Worm (Caenorhabditis elegans) whole organism, L1 larva: Measurements from ENCODE around the gene F58E6.13.
A peak's percentile ranks its signal among the peaks of the same experiment; 100 is the strongest.

Experiments used
- C16A3.4 ChIP-seq: fragments of 150-350 bp; optimal IDR thresholded peaks from 2 replicates; lab custom pipeline; 2014; ENCODE audit warnings: missing biosample characterization, missing genetic modification characterization
- Y116A8C.19 ChIP-seq: sonication (generic microtip); optimal IDR thresholded peaks from 2 replicates; lab custom pipeline; 2016; ENCODE audit warnings: missing compliant biosample characterization, missing genetic modification characterization, borderline replicate concordance
- blmp-1 ChIP-seq: fragments of 150-350 bp; optimal IDR thresholded peaks from 2 replicates; lab custom pipeline; 2014; ENCODE audit warnings: missing biosample characterization, missing genetic modification characterization
- ceh-82 ChIP-seq, 3 experiments: fragments of 150-350 bp in 1 of 3; sonication (generic microtip) in 2 of 3; optimal IDR thresholded peaks; 2 replicates each; lab custom pipeline; 2014 to 2017; ENCODE audit warnings: missing biosample characterization in 3 of 3, missing genetic modification characterization in 3 of 3
- ceh-88 ChIP-seq: fragments of 200-800 bp; sonication (Bioruptor generic); IDR thresholded peaks from 2 replicates; pipeline ENCODE4 v1.3.6; 2022; ENCODE audit warnings: missing genetic modification characterization, missing compliant biosample characterization
- ceh-90 ChIP-seq: sonication (generic microtip); optimal IDR thresholded peaks from 2 replicates; lab custom pipeline; 2016; ENCODE audit warnings: missing genetic modification characterization, missing compliant biosample characterization
- dpl-1 ChIP-seq, 3 experiments: fragments of 150-350 bp in 2 of 3; sonication (generic microtip) in 1 of 3; optimal IDR thresholded peaks; 2 replicates each; lab custom pipeline; 2014 to 2017; ENCODE audit warnings: missing biosample characterization in 3 of 3, missing genetic modification characterization in 3 of 3, missing genetic modification reagents in 3 of 3
- efl-1 ChIP-seq, 4 experiments: fragments of 150-350 bp; optimal IDR thresholded peaks in 3 of 4; peaks in 1 of 4; 1 replicate in 1 of 4; 2 replicates in 3 of 4; lab custom pipeline; 2014; ENCODE audit warnings: missing biosample characterization in 2 of 4, missing genetic modification characterization in 2 of 4, missing genetic modification reagents in 2 of 4
- egl-27 ChIP-seq, 2 experiments: fragments of 150-350 bp in 1 of 2; sonication (generic microtip); optimal IDR thresholded peaks; 3 replicates each; lab custom pipeline; 2017 to 2018; ENCODE audit warnings: missing biosample characterization in 2 of 2, missing genetic modification characterization in 2 of 2, missing genetic modification reagents in 2 of 2
- elt-2 ChIP-seq: sonication (generic microtip); optimal IDR thresholded peaks from 2 replicates; lab custom pipeline; 2016; ENCODE audit warnings: missing genetic modification characterization, mild to moderate bottlenecking, inconsistent platforms, missing compliant biosample characterization, missing genetic modification reagents
- elt-3 ChIP-seq, 6 experiments: fragments of 150-350 bp in 1 of 6; sonication (generic microtip); optimal IDR thresholded peaks; 2 replicates each; lab custom pipeline; 2017 to 2018; ENCODE audit warnings: missing biosample characterization in 6 of 6, missing genetic modification characterization in 6 of 6, inconsistent platforms in 1 of 6
- fkh-8 ChIP-seq: sonication (generic microtip); optimal IDR thresholded peaks from 2 replicates; lab custom pipeline; 2016; ENCODE audit warnings: mild to moderate bottlenecking, missing genetic modification characterization, missing compliant biosample characterization
- hlh-4 ChIP-seq: sonication (generic microtip); optimal IDR thresholded peaks from 2 replicates; lab custom pipeline; 2016; ENCODE audit warnings: mild to moderate bottlenecking, missing genetic modification characterization, missing compliant biosample characterization
- irx-1 ChIP-seq: sonication (generic microtip); optimal IDR thresholded peaks from 2 replicates; lab custom pipeline; 2016; ENCODE audit warnings: missing genetic modification characterization, missing compliant biosample characterization
- isw-1 ChIP-seq: fragments of 200-800 bp; sonication (Bioruptor generic); IDR thresholded peaks from 2 replicates; pipeline ENCODE4 v1.3.6; 2022; ENCODE audit warnings: missing genetic modification characterization, missing compliant biosample characterization
- jun-1 ChIP-seq: fragments of 150-350 bp; optimal IDR thresholded peaks from 2 replicates; lab custom pipeline; 2014; ENCODE audit warnings: missing biosample characterization, missing genetic modification reagents, missing genetic modification characterization
- lin-14 ChIP-seq: fragments of 200-800 bp; sonication (Bioruptor generic); optimal IDR thresholded peaks from 2 replicates; lab custom pipeline; 2018; ENCODE audit warnings: mild to moderate bottlenecking, missing genetic modification characterization, moderate library complexity, missing compliant biosample characterization
- lin-15B ChIP-seq: fragments of 150-350 bp; sonication (generic microtip); optimal IDR thresholded peaks from 3 replicates; lab custom pipeline; 2014; ENCODE audit warnings: missing biosample characterization, missing genetic modification characterization
- lin-35 ChIP-seq, 2 experiments: fragments of 150-350 bp; optimal IDR thresholded peaks; 2 replicates each; lab custom pipeline; 2014; ENCODE audit warnings: missing biosample characterization in 2 of 2, missing genetic modification characterization in 2 of 2, missing genetic modification reagents in 2 of 2
- lir-3 ChIP-seq: sonication (generic microtip); optimal IDR thresholded peaks from 2 replicates; lab custom pipeline; 2016; ENCODE audit warnings: mild to moderate bottlenecking, missing genetic modification characterization, moderate library complexity, missing compliant biosample characterization; ENCODE audit not compliant: poor library complexity
- lsy-2 ChIP-seq, 2 experiments: fragments of 150-350 bp; optimal IDR thresholded peaks; 2 replicates each; lab custom pipeline; 2014; ENCODE audit warnings: missing biosample characterization in 2 of 2, missing genetic modification characterization in 2 of 2
- mab-9 ChIP-seq: fragments of 200-800 bp; sonication (Bioruptor generic); IDR thresholded peaks from 2 replicates; pipeline ENCODE4 v1.3.6; 2022; ENCODE audit warnings: missing genetic modification reagents, missing genetic modification characterization, missing compliant biosample characterization
- mdl-1 ChIP-seq, 2 experiments: fragments of 150-350 bp; optimal IDR thresholded peaks; 2 replicates each; lab custom pipeline; 2014 to 2017; ENCODE audit warnings: missing biosample characterization in 2 of 2, missing genetic modification characterization in 2 of 2, inconsistent platforms in 1 of 2
- mef-2 ChIP-seq: fragments of 150-350 bp; optimal IDR thresholded peaks from 2 replicates; lab custom pipeline; 2014; ENCODE audit warnings: missing biosample characterization, missing genetic modification characterization
- mep-1 ChIP-seq: fragments of 150-350 bp; optimal IDR thresholded peaks from 2 replicates; lab custom pipeline; 2014; ENCODE audit warnings: missing biosample characterization, missing genetic modification characterization
- nhr-12 ChIP-seq: sonication (generic microtip); optimal IDR thresholded peaks from 2 replicates; lab custom pipeline; 2017; ENCODE audit warnings: missing biosample characterization, missing genetic modification characterization
- nhr-20 ChIP-seq: sonication (generic microtip); optimal IDR thresholded peaks from 2 replicates; lab custom pipeline; 2016; ENCODE audit warnings: mild to moderate bottlenecking, missing genetic modification characterization, missing compliant biosample characterization
- nhr-237 ChIP-seq: fragments of 150-350 bp; optimal IDR thresholded peaks from 2 replicates; lab custom pipeline; 2014; ENCODE audit warnings: missing biosample characterization, missing genetic modification characterization
- nhr-28 ChIP-seq: fragments of 150-350 bp; optimal IDR thresholded peaks from 2 replicates; lab custom pipeline; 2014; ENCODE audit warnings: missing biosample characterization, missing genetic modification characterization
- nhr-47 ChIP-seq: sonication (generic microtip); optimal IDR thresholded peaks from 2 replicates; lab custom pipeline; 2016; ENCODE audit warnings: mild to moderate bottlenecking, missing genetic modification characterization, moderate library complexity, missing compliant biosample characterization
- nhr-71 ChIP-seq: sonication (generic microtip); optimal IDR thresholded peaks from 2 replicates; lab custom pipeline; 2016; ENCODE audit warnings: mild to moderate bottlenecking, missing genetic modification characterization, moderate library complexity, missing compliant biosample characterization
- nhr-76 ChIP-seq: sonication (generic microtip); optimal IDR thresholded peaks from 2 replicates; lab custom pipeline; 2017; ENCODE audit warnings: missing biosample characterization, missing genetic modification characterization
- nhr-77 ChIP-seq: fragments of 150-350 bp; optimal IDR thresholded peaks from 2 replicates; lab custom pipeline; 2014; ENCODE audit warnings: missing biosample characterization, missing genetic modification characterization
- nhr-84 ChIP-seq: sonication (generic microtip); optimal IDR thresholded peaks from 2 replicates; lab custom pipeline; 2017; ENCODE audit warnings: missing biosample characterization, missing genetic modification characterization
- nhr-85 ChIP-seq: sonication (generic microtip); peaks from one replicate; lab custom pipeline; 2016; ENCODE audit warnings: missing genetic modification characterization, inconsistent platforms, missing compliant biosample characterization
- nhr-90 ChIP-seq: sonication (generic microtip); optimal IDR thresholded peaks from 2 replicates; lab custom pipeline; 2016; ENCODE audit warnings: mild to moderate bottlenecking, missing genetic modification characterization, missing compliant biosample characterization; ENCODE audit not compliant: poor library complexity
- pax-3 ChIP-seq: fragments of 200-800 bp; sonication (Bioruptor generic); optimal IDR thresholded peaks from 2 replicates; lab custom pipeline; 2018; ENCODE audit warnings: mild to moderate bottlenecking, missing genetic modification characterization, moderate library complexity, missing compliant biosample characterization
- pqm-1 ChIP-seq: sonication (generic microtip); optimal IDR thresholded peaks from 3 replicates; lab custom pipeline; 2017; ENCODE audit warnings: missing biosample characterization, missing genetic modification characterization
- rnt-1 ChIP-seq: sonication (generic microtip); optimal IDR thresholded peaks from 2 replicates; lab custom pipeline; 2016; ENCODE audit warnings: mild to moderate bottlenecking, missing genetic modification characterization, moderate library complexity, missing compliant biosample characterization
- skn-1 ChIP-seq: fragments of 150-350 bp; optimal IDR thresholded peaks from 2 replicates; lab custom pipeline; 2014; ENCODE audit warnings: missing biosample characterization, missing genetic modification characterization
- snpc-4 ChIP-seq: fragments of 150-350 bp; optimal IDR thresholded peaks from 2 replicates; lab custom pipeline; 2014; ENCODE audit warnings: missing biosample characterization, missing genetic modification characterization
- snu-23 ChIP-seq: sonication (generic microtip); optimal IDR thresholded peaks from 2 replicates; lab custom pipeline; 2016; ENCODE audit warnings: missing genetic modification characterization, missing compliant biosample characterization
- swsn-7 ChIP-seq: sonication (generic microtip); optimal IDR thresholded peaks from 2 replicates; lab custom pipeline; 2016; ENCODE audit warnings: missing genetic modification characterization, missing compliant biosample characterization
- unc-86 ChIP-seq: sonication (generic microtip); optimal IDR thresholded peaks from 2 replicates; lab custom pipeline; 2016; ENCODE audit warnings: missing genetic modification characterization, missing compliant biosample characterization
- xbp-1 ChIP-seq: sonication (generic microtip); optimal IDR thresholded peaks from 2 replicates; lab custom pipeline; 2016; ENCODE audit warnings: missing genetic modification characterization, missing compliant biosample characterization
- zag-1 ChIP-seq: fragments of 150-350 bp; optimal IDR thresholded peaks from 2 replicates; lab custom pipeline; 2014; ENCODE audit warnings: missing biosample characterization, missing genetic modification characterization

F58E6.13 gene

DNA sequence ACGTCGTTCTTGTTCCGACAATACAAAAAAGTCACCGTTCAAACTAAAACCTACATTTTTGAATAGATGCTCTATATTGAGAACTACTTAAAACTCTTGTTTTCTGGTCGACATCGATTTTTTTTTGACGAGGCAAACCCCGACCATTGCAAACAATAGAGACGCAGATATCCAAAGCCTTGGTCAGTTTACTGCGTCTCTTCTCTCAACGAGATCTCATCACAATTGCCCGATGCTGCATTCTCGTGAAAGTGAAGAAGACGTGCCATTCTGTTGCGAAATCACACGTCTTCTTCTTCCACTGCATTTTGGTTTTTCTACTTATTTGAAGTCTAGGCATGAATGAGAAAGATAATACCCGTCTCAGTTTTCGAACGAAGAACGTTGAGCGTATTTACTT, 40.6 kb upstream of the F58E6.13 start:
- TF ChIP-seq lir-3 (tag; lab: Kevin White, UChicago): no peak
- TF ChIP-seq elt-3 (tag; optimal IDR thresholded peaks at IDR 0.05; lab: Kevin White, UChicago): peak in 1 of 6 experiments; percentile 63
- TF ChIP-seq nhr-47 (tag; lab: Kevin White, UChicago): peak; percentile 42
- TF ChIP-seq isw-1 (GFP tag; lab: Robert Waterston, UW): peak; percentile 26; the same call in 1 of the 2 replicates
- peak; percentile 20 for TF ChIP-seq xbp-1 (tag; lab: Kevin White, UChicago)
- no peak for TF ChIP-seq nhr-237 (tag; lab: Kevin White, UChicago)
- TF ChIP-seq elt-2 (tag; lab: Kevin White, UChicago): no peak
- TF ChIP-seq irx-1 (tag; lab: Kevin White, UChicago): no peak
- TF ChIP-seq nhr-84: no peak
- peak; percentile 26 for TF ChIP-seq snpc-4
- TF ChIP-seq efl-1 (optimal IDR thresholded peaks at IDR 0.05; lab: Kevin White, UChicago): peak; percentile 41 to 55
- TF ChIP-seq efl-1 (GFP tag; optimal IDR thresholded peaks at IDR 0.05 in 1 of 2; lab: Kevin White, UChicago): peak; percentile 13 to 85
- no peak for TF ChIP-seq swsn-7 (tag; lab: Kevin White, UChicago)
- TF ChIP-seq pqm-1 (tag; lab: Kevin White, UChicago): no peak
- TF ChIP-seq lin-14 (GFP tag; lab: Kevin White, UChicago): peak; percentile 90
- no peak for TF ChIP-seq rnt-1 (tag; lab: Kevin White, UChicago)
- peak; percentile 64 for TF ChIP-seq fkh-8 (tag; lab: Kevin White, UChicago)
- peak in 1 of 2 experiments; percentile 17 for TF ChIP-seq mdl-1 (tag; optimal IDR thresholded peaks at IDR 0.05; lab: Kevin White, UChicago)
- no peak for TF ChIP-seq nhr-77 (tag; lab: Kevin White, UChicago)
- TF ChIP-seq egl-27 (tag; optimal IDR thresholded peaks at IDR 0.05; lab: Kevin White, UChicago): no peak
- peak; percentile 93 for TF ChIP-seq blmp-1 (tag; lab: Kevin White, UChicago)
- no peak for TF ChIP-seq nhr-28
- TF ChIP-seq lin-15B (tag; lab: Kevin White, UChicago): no peak
- no peak for TF ChIP-seq mef-2 (tag; lab: Kevin White, UChicago)
- TF ChIP-seq pax-3: no peak
- peak; percentile 36 for TF ChIP-seq nhr-85
- no peak for TF ChIP-seq nhr-20 (tag; lab: Kevin White, UChicago)
- TF ChIP-seq mab-9: no peak
- no peak for TF ChIP-seq ceh-90 (tag; lab: Kevin White, UChicago)
- TF ChIP-seq lsy-2 (tag; optimal IDR thresholded peaks at IDR 0.05; lab: Kevin White, UChicago): peak; percentile 27 to 67
- TF ChIP-seq zag-1: no peak
- TF ChIP-seq Y116A8C.19 (tag; lab: Kevin White, UChicago): no peak
- peak; percentile 33 for TF ChIP-seq C16A3.4 (tag; lab: Kevin White, UChicago)
- peak; percentile 61 for TF ChIP-seq skn-1 (tag; lab: Kevin White, UChicago)
- peak; percentile 61 for TF ChIP-seq snu-23 (GFP tag; lab: Kevin White, UChicago)
- TF ChIP-seq nhr-71 (tag; lab: Kevin White, UChicago): peak; percentile 55
- no peak for TF ChIP-seq hlh-4 (tag; lab: Kevin White, UChicago)
- no peak for TF ChIP-seq nhr-90 (tag; lab: Kevin White, UChicago)
- TF ChIP-seq jun-1 (tag; lab: Kevin White, UChicago): no peak
- TF ChIP-seq nhr-12 (tag; lab: Kevin White, UChicago): no peak
- TF ChIP-seq dpl-1 (GFP tag; optimal IDR thresholded peaks at IDR 0.05; lab: Kevin White, UChicago): peak in 2 of 3 experiments; percentile 14 to 35
- no peak for TF ChIP-seq ceh-88 (GFP tag; lab: Robert Waterston, UW)
- TF ChIP-seq mep-1: peak; percentile 61
- no peak for TF ChIP-seq nhr-76 (tag; lab: Kevin White, UChicago)
- peak; percentile 35 to 54 for TF ChIP-seq lin-35 (GFP tag; optimal IDR thresholded peaks at IDR 0.05; lab: Kevin White, UChicago)
- peak; percentile 31 to 73 (median 69) for TF ChIP-seq ceh-82 (tag; optimal IDR thresholded peaks at IDR 0.05; lab: Kevin White, UChicago)
- no peak for TF ChIP-seq unc-86 (tag; lab: Kevin White, UChicago)
